Fruit fly (Drosophila melanogaster): ENCODE results near the gene CG17294.

Gene CG17294

DNA sequence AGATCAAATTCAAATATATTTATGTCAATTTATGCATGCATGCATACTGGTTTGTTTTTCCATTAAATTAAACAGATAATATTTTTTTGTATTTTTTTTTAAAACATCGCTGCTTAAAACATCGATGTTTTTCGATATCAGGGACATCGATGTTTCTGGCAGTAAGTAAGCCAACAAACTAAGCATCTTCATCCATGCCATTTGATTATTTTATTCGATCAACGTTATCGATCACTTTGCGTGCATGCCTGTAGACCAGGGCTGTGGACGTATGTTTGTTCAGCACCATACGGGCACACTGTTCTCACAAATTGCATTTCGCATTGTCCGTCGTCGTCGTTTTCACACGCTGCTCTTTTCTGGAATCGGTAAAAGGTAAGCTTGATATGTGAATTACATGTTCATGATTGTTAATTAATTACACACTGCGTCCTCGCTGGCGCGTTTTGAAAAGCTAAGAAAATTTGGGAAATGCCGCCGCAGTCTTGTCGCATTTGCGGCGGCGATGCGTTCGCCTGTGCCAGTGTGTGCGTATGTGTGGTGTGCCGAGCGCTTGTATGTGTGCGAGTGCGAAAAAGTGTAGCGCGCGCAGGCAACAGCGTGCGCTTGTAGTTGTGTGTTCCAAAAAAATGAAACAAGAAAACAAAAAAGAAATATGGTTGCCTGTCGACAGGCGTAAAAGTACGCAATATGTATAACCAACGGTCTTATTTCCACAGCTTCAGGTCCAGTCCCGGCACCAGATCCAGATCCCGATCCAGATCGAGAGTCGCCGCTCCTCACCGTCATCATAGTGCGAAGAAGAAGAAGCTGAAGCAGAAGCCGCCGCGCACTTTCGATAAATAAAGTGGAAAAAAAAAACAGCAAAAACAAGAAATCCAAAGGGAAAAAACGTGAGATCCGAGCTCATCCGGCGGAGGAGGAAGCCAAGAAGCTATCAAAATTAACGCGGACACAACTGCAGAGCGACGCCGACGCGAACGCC is 26.7 kb downstream of the CG17294 start, which contains the start of gene emb (continued):
- TF ChIP-seq CrebB (tag; optimal IDR thresholded peaks at IDR 0.05) (peak; percentile 33), CG4328 (GFP tag; optimal IDR thresholded peaks at IDR 0.05) (peak; percentile 40), CG2199 (GFP tag; IDR thresholded peaks at IDR 0.05) (no peak), hbn (GFP tag; IDR thresholded peaks at IDR 0.05; ENCODE audit: partially characterized antibody) (peak; percentile 80), Bgb (GFP tag; IDR thresholded peaks at IDR 0.05; ENCODE audit: partially characterized antibody) (peak; percentile 97), CG7987 (GFP tag; optimal IDR thresholded peaks at IDR 0.05) (peak; percentile 57), gt (GFP tag; IDR thresholded peaks at IDR 0.05) (no peak), lov (optimal IDR thresholded peaks at IDR 0.05) (no peak), lov (GFP tag; IDR thresholded peaks at IDR 0.05) (no peak), Dp (GFP tag; optimal IDR thresholded peaks at IDR 0.05) (peak; percentile 65), chif (GFP tag; optimal IDR thresholded peaks at IDR 0.05) (peak; percentile 47 to 52), eve (GFP tag; optimal IDR thresholded peaks at IDR 0.05) (no peak), slbo (GFP tag; IDR thresholded peaks at IDR 0.05) (peak; percentile 55), CG10366 (GFP tag; IDR thresholded peaks at IDR 0.05) (peak; percentile 31; the same call in 1 of the 2 replicates), HLH54F (GFP tag; optimal IDR thresholded peaks at IDR 0.05) (peak; percentile 58), vnd (GFP tag; IDR thresholded peaks at IDR 0.05; ENCODE audit: partially characterized antibody) (peak; percentile 97), CG3838 (GFP tag; optimal IDR thresholded peaks at IDR 0.05) (peak; percentile 11), Adf1 (GFP tag; IDR thresholded peaks at IDR 0.05) (peak; percentile 42; the same call in 1 of the 2 replicates), maf-S (GFP tag; optimal IDR thresholded peaks at IDR 0.05) (peak; percentile 30), cas (GFP tag; IDR thresholded peaks at IDR 0.05) (peak; percentile 18; the same call in 1 of the 2 replicates), CG9817 (tag; optimal IDR thresholded peaks at IDR 0.05) (peak; percentile 29), Dbx (GFP tag; IDR thresholded peaks at IDR 0.05) (0 out of 3 replicates have a peak, but pooled peaks have one; percentile 57), CG15601 (tag; optimal IDR thresholded peaks at IDR 0.05) (peak; percentile 47), CG17328 (GFP tag; IDR thresholded peaks at IDR 0.05) (0 out of 2 replicates have a peak, but pooled peaks have one; percentile 24), CG13775 (GFP tag; optimal IDR thresholded peaks at IDR 0.05) (peak; percentile 55), CG12942 (GFP tag; optimal IDR thresholded peaks at IDR 0.05) (peak; percentile 9), CG7372 (GFP tag; IDR thresholded peaks at IDR 0.05) (no peak), rib (GFP tag; IDR thresholded peaks at IDR 0.05) (peak; percentile 75), CG3163 (GFP tag; optimal IDR thresholded peaks at IDR 0.05) (peak; percentile 24), B-H1 (GFP tag; IDR thresholded peaks at IDR 0.05) (no peak), CG16779 (GFP tag; IDR thresholded peaks at IDR 0.05) (no peak), p53 (GFP tag; optimal IDR thresholded peaks at IDR 0.05) (peak; percentile 4), CG12391 (tag; optimal IDR thresholded peaks at IDR 0.05) (peak; percentile 80), CG13287 (GFP tag; IDR thresholded peaks at IDR 0.05; ENCODE audit: partially characterized antibody) (peak; percentile 93), sens (GFP tag) (peak; percentile 88), CG17829 (tag; optimal IDR thresholded peaks at IDR 0.05) (peak; percentile 71), tio (GFP tag; optimal IDR thresholded peaks at IDR 0.05) (no peak), stwl (tag; optimal IDR thresholded peaks at IDR 0.05) (peak; percentile 98), az2 (GFP tag; optimal IDR thresholded peaks at IDR 0.05) (peak; percentile 51), Gug (GFP tag; IDR thresholded peaks at IDR 0.05) (no peak), tna (GFP tag; IDR thresholded peaks at IDR 0.05; ENCODE audit: partially characterized antibody) (peak; percentile 99), zfh2 (GFP tag; optimal IDR thresholded peaks at IDR 0.05) (peak; percentile 60), Pdp1 (GFP tag; optimal IDR thresholded peaks at IDR 0.05) (peak in 1 of 2 experiments; percentile 17), CG11504 (tag; optimal IDR thresholded peaks at IDR 0.05) (no peak), kah (GFP tag; optimal IDR thresholded peaks at IDR 0.05) (peak; percentile 27), CG11247 (GFP tag; IDR thresholded peaks at IDR 0.05) (peak; percentile 37; the same call in 1 of the 2 replicates), CG10431 (GFP tag; optimal IDR thresholded peaks at IDR 0.05) (no peak), Hey (tag; optimal IDR thresholded peaks at IDR 0.05) (no peak)
